Worm (Caenorhabditis elegans) whole organism, young adult: ENCODE measurements around the gene C49H3.16.

ENCODE experiments used
- C06A6.2 ChIP-seq: fragments of 200-800 bp; sonication (Bioruptor generic); conservative IDR thresholded peaks from 2 replicates; pipeline ENCODE4 v1.3.6; 2022; ENCODE audit warnings: missing genetic modification characterization, missing compliant biosample characterization
- F57A8.1 ChIP-seq: fragments of 200-800 bp; sonication (Bioruptor generic); optimal IDR thresholded peaks from 2 replicates; lab custom pipeline; 2018; ENCODE audit warnings: mild to moderate bottlenecking, missing genetic modification characterization, moderate library complexity, missing compliant biosample characterization
- ets-4 ChIP-seq: fragments of 200-800 bp; sonication (Bioruptor generic); optimal IDR thresholded peaks from 2 replicates; lab custom pipeline; 2018; ENCODE audit warnings: mild to moderate bottlenecking, missing genetic modification characterization, missing compliant biosample characterization
- lsl-1 ChIP-seq: fragments of 200-800 bp; sonication (Bioruptor generic); optimal IDR thresholded peaks from 2 replicates; lab custom pipeline; 2018; ENCODE audit warnings: mild to moderate bottlenecking, missing genetic modification characterization, moderate library complexity, missing compliant biosample characterization
- madf-10 ChIP-seq: sonication (generic microtip); optimal IDR thresholded peaks from 2 replicates; lab custom pipeline; 2016; ENCODE audit warnings: mild to moderate bottlenecking, missing genetic modification characterization, missing compliant biosample characterization

ce11 chrIV:7897443-7897842 is 22.8 kb upstream of the C49H3.16 start, which contains the start of gene ilys-4:
- TF ChIP-seq F57A8.1 (no peak), C06A6.2 (GFP tag; lab: Robert Waterston, UW) (no peak), madf-10 (no peak), ets-4 (no peak), lsl-1 (GFP tag; lab: Kevin White, UChicago) (no peak)
